Worm (Caenorhabditis elegans) whole organism, young adult: ENCODE data around the gene ZC449.5.

Source experiments
- B0336.3 ChIP-seq: fragments of 200-800 bp; sonication (Bioruptor generic); IDR thresholded peaks from 2 replicates; pipeline ENCODE4 v1.3.6; 2022; ENCODE audit warnings: missing genetic modification characterization, missing compliant biosample characterization
- athp-1 ChIP-seq: sonication (generic microtip); optimal IDR thresholded peaks from 2 replicates; lab custom pipeline; 2017; ENCODE audit warnings: mild to moderate bottlenecking, missing genetic modification characterization, missing compliant biosample characterization
- ets-4 ChIP-seq: fragments of 200-800 bp; sonication (Bioruptor generic); optimal IDR thresholded peaks from 2 replicates; lab custom pipeline; 2018; ENCODE audit warnings: mild to moderate bottlenecking, missing genetic modification characterization, missing compliant biosample characterization
- let-607 ChIP-seq, 2 experiments: fragments of 200-800 bp in 1 of 2; sonication (Bioruptor generic) in 1 of 2; sonication (generic microtip) in 1 of 2; optimal IDR thresholded peaks; 2 replicates each; lab custom pipeline; 2016 to 2018; ENCODE audit warnings: mild to moderate bottlenecking in 2 of 2, missing compliant biosample characterization in 2 of 2, missing genetic modification characterization in 2 of 2, moderate library complexity in 2 of 2, missing genotype in 1 of 2
- lin-40 ChIP-seq: sonication (generic microtip); optimal IDR thresholded peaks from 2 replicates; lab custom pipeline; 2016; ENCODE audit warnings: missing genetic modification characterization, mild to moderate bottlenecking, missing compliant biosample characterization, missing genotype, missing genetic modification reagents
- nhr-27 ChIP-seq: fragments of 200-800 bp; sonication (Bioruptor generic); optimal IDR thresholded peaks from 2 replicates; lab custom pipeline; 2018; ENCODE audit warnings: mild to moderate bottlenecking, missing genetic modification characterization, moderate library complexity, missing compliant biosample characterization
- nhr-80 ChIP-seq: sonication (generic microtip); optimal IDR thresholded peaks from 2 replicates; lab custom pipeline; 2016; ENCODE audit warnings: missing genetic modification characterization, missing compliant biosample characterization

ce11 chrX:5084495-5084894 lies 46.9 kb upstream of the ZC449.5 start, which contains the start of gene ets-5:
- no peak for TF ChIP-seq ets-4 (GFP tag; lab: Kevin White, UChicago)
- TF ChIP-seq let-607 (tag; optimal IDR thresholded peaks at IDR 0.05; lab: Kevin White, UChicago), result no peak
- TF ChIP-seq lin-40 (tag; lab: Kevin White, UChicago), result no peak
- TF ChIP-seq nhr-80 (tag; lab: Kevin White, UChicago), result no peak
- TF ChIP-seq athp-1 (tag; lab: Kevin White, UChicago), result no peak
- TF ChIP-seq B0336.3 (GFP tag; lab: Robert Waterston, UW), result no peak
- TF ChIP-seq nhr-27, result no peak
